Fruit fly (Drosophila melanogaster) whole organism, embryonic: ENCODE data around the gene CG34028.

Source experiments
- Atf3 ChIP-seq: fragments of 200-800 bp; sonication (Bioruptor generic); optimal IDR thresholded peaks from 3 replicates; lab custom pipeline; 2016; ENCODE audit warnings: missing biosample characterization, missing genetic modification characterization
- CG12299 ChIP-seq: fragments of 200-800 bp; sonication (Bioruptor generic); optimal IDR thresholded peaks from 2 replicates; lab custom pipeline; 2018; ENCODE audit warnings: missing biosample characterization, mild to moderate bottlenecking, missing genetic modification characterization
- CG12744 ChIP-seq: fragments of 200-800 bp; sonication (Bioruptor generic); optimal IDR thresholded peaks from 2 replicates; lab custom pipeline; 2016; ENCODE audit warnings: missing biosample characterization, missing genetic modification characterization
- CG13775 ChIP-seq: fragments of 200-800 bp; sonication (Bioruptor generic); optimal IDR thresholded peaks from 3 replicates; lab custom pipeline; 2017; ENCODE audit warnings: missing biosample characterization, mild to moderate bottlenecking, missing genetic modification characterization
- CG14050 ChIP-seq: fragments of 200-800 bp; sonication (Bioruptor generic); IDR thresholded peaks from 3 replicates; pipeline ENCODE4 v1.3.6; 2022; ENCODE audit warnings: missing biosample characterization, missing genetic modification characterization
- CG17385 ChIP-seq: fragments of 200-800 bp; sonication (Bioruptor generic); optimal IDR thresholded peaks from 3 replicates; lab custom pipeline; 2018; ENCODE audit warnings: missing biosample characterization, mild to moderate bottlenecking, missing genetic modification characterization
- CG18262 ChIP-seq: fragments of 200-800 bp; optimal IDR thresholded peaks from 3 replicates; lab custom pipeline; 2019; ENCODE audit warnings: missing biosample characterization, mild to moderate bottlenecking, missing genetic modification characterization, moderate library complexity
- CG30431 ChIP-seq: fragments of 200-800 bp; sonication (Bioruptor generic); optimal IDR thresholded peaks from 2 replicates; lab custom pipeline; 2017; ENCODE audit warnings: missing biosample characterization, missing genetic modification characterization
- CG3847 ChIP-seq: fragments of 200-800 bp; sonication (Bioruptor generic); IDR thresholded peaks from 2 replicates; pipeline ENCODE4 v1.3.6; 2022; ENCODE audit warnings: missing biosample characterization, missing genetic modification characterization
- CG42726 ChIP-seq: fragments of 200-800 bp; sonication (Bioruptor generic); IDR thresholded peaks from 2 replicates; pipeline ENCODE4 v1.3.6; 2022; ENCODE audit warnings: missing biosample characterization, missing genetic modification characterization; ENCODE audit not compliant: partially characterized antibody
- CG4282 ChIP-seq: fragments of 200-800 bp; sonication (Bioruptor generic); optimal IDR thresholded peaks from 2 replicates; lab custom pipeline; 2016; ENCODE audit warnings: missing biosample characterization, missing genetic modification characterization
- CG4404 ChIP-seq: fragments of 200-800 bp; sonication (Bioruptor generic); IDR thresholded peaks from 2 replicates; pipeline ENCODE4 v1.3.6; 2022; ENCODE audit warnings: missing biosample characterization, missing genetic modification characterization
- CG4707 ChIP-seq: fragments of 200-800 bp; sonication (Bioruptor generic); optimal IDR thresholded peaks from 2 replicates; lab custom pipeline; 2018; ENCODE audit warnings: missing biosample characterization, mild to moderate bottlenecking, missing genetic modification characterization, moderate library complexity
- CG7357 ChIP-seq: fragments of 200-800 bp; sonication (Bioruptor generic); IDR thresholded peaks from 3 replicates; pipeline ENCODE4 v1.3.6; 2022; ENCODE audit warnings: missing biosample characterization, missing genetic modification characterization
- CG7372 ChIP-seq: fragments of 200-800 bp; sonication (Bioruptor generic); IDR thresholded peaks from 2 replicates; pipeline ENCODE4 v1.3.6; 2022; ENCODE audit warnings: missing biosample characterization, missing genetic modification characterization
- CG8089 ChIP-seq: fragments of 200-800 bp; sonication (Bioruptor generic); optimal IDR thresholded peaks from 3 replicates; lab custom pipeline; 2016; ENCODE audit warnings: missing biosample characterization, missing genetic modification characterization
- CG8944 ChIP-seq: fragments of 200-800 bp; sonication (Bioruptor generic); optimal IDR thresholded peaks from 3 replicates; lab custom pipeline; 2016; ENCODE audit warnings: missing biosample characterization, missing genetic modification characterization
- Dek ChIP-seq: fragments of 200-800 bp; sonication (Bioruptor generic); optimal IDR thresholded peaks from 3 replicates; lab custom pipeline; 2019; ENCODE audit warnings: missing biosample characterization, mild to moderate bottlenecking, missing genetic modification characterization, moderate library complexity
- Dfd ChIP-seq, 2 experiments: fragments of >200 bp; optimal IDR thresholded peaks; 2 replicates each; lab custom pipeline; 2017; ENCODE audit warnings: missing biosample characterization in 2 of 2, missing genetic modification characterization in 2 of 2
- Ets65A ChIP-seq: fragments of 200-800 bp; sonication (Bioruptor generic); peaks from one replicate; lab custom pipeline; 2016; ENCODE audit warnings: missing biosample characterization, missing genetic modification characterization
- HLHmδ ChIP-seq: fragments of 200-800 bp; sonication (Bioruptor generic); optimal IDR thresholded peaks from 2 replicates; lab custom pipeline; 2018; ENCODE audit warnings: missing biosample characterization, mild to moderate bottlenecking, missing genetic modification characterization, moderate library complexity
- Hmx ChIP-seq: fragments of 200-800 bp; sonication (Bioruptor generic); optimal IDR thresholded peaks from 2 replicates; lab custom pipeline; 2016; ENCODE audit warnings: missing biosample characterization, missing genetic modification characterization
- MESR4 ChIP-seq: fragments of 200-800 bp; sonication (Bioruptor generic); optimal IDR thresholded peaks from 2 replicates; lab custom pipeline; 2018; ENCODE audit warnings: missing biosample characterization, mild to moderate bottlenecking, missing genetic modification characterization, moderate library complexity
- NC2α ChIP-seq: fragments of 200-800 bp; sonication (Bioruptor generic); optimal IDR thresholded peaks from 2 replicates; lab custom pipeline; 2016; ENCODE audit warnings: missing biosample characterization, missing genetic modification characterization
- Nf-YB ChIP-seq: fragments of 200-800 bp; sonication (Bioruptor generic); optimal IDR thresholded peaks from 3 replicates; lab custom pipeline; 2019; ENCODE audit warnings: missing biosample characterization, mild to moderate bottlenecking, missing genetic modification characterization, moderate library complexity
- Spps ChIP-seq: fragments of 200-800 bp; sonication (Bioruptor generic); optimal IDR thresholded peaks from 2 replicates; lab custom pipeline; 2018; ENCODE audit warnings: missing biosample characterization, mild to moderate bottlenecking, missing genetic modification characterization
- TFAM ChIP-seq: fragments of 200-800 bp; sonication (Bioruptor generic); optimal IDR thresholded peaks from 2 replicates; lab custom pipeline; 2017; ENCODE audit warnings: missing biosample characterization, missing genetic modification characterization, inconsistent platforms
- Xrp1 ChIP-seq: fragments of 200-800 bp; sonication (Bioruptor generic); IDR thresholded peaks from 2 replicates; pipeline ENCODE4 v1.3.6; 2022; ENCODE audit warnings: missing biosample characterization, missing genetic modification characterization
- ash1 ChIP-seq: fragments of 200-800 bp; sonication (Bioruptor generic); optimal IDR thresholded peaks from 2 replicates; lab custom pipeline; 2018; ENCODE audit warnings: missing biosample characterization, mild to moderate bottlenecking, missing genetic modification characterization
- bcd ChIP-seq: fragments of 200-800 bp; sonication (Bioruptor generic); optimal IDR thresholded peaks from 2 replicates; lab custom pipeline; 2017; ENCODE audit warnings: missing biosample characterization, mild to moderate bottlenecking, missing genetic modification characterization
- cg ChIP-seq: fragments of 200-800 bp; sonication (Bioruptor generic); optimal IDR thresholded peaks from 3 replicates; lab custom pipeline; 2019; ENCODE audit warnings: missing biosample characterization, mild to moderate bottlenecking, missing genetic modification characterization, moderate library complexity
- chinmo ChIP-seq: fragments of 200-800 bp; sonication (Bioruptor generic); IDR thresholded peaks from 4 replicates; pipeline ENCODE4 v1.3.6; 2022; ENCODE audit warnings: missing biosample characterization, missing genetic modification characterization; ENCODE audit not compliant: partially characterized antibody
- crol ChIP-seq: fragments of 200-800 bp; sonication (Bioruptor generic); IDR thresholded peaks from 2 replicates; pipeline ENCODE4 v1.3.6; 2022; ENCODE audit warnings: missing biosample characterization, missing genetic modification characterization
- dysf ChIP-seq: fragments of 200-800 bp; sonication (Bioruptor generic); IDR thresholded peaks from 3 replicates; pipeline ENCODE4 v1.3.6; 2022; ENCODE audit warnings: missing biosample characterization, missing genetic modification characterization
- en ChIP-seq: fragments of 200-800 bp; sonication (Bioruptor generic); optimal IDR thresholded peaks from 2 replicates; lab custom pipeline; 2016; ENCODE audit warnings: missing biosample characterization, missing genetic modification characterization
- gcm2 ChIP-seq: fragments of 200-800 bp; sonication (Bioruptor generic); optimal IDR thresholded peaks from 2 replicates; lab custom pipeline; 2016; ENCODE audit warnings: missing biosample characterization, missing genetic modification characterization
- gem ChIP-seq: fragments of 200-800 bp; sonication (Bioruptor generic); optimal IDR thresholded peaks from 2 replicates; lab custom pipeline; 2019; ENCODE audit warnings: missing biosample characterization, mild to moderate bottlenecking, missing genetic modification characterization, moderate library complexity
- grau ChIP-seq: fragments of 200-800 bp; optimal IDR thresholded peaks from 3 replicates; lab custom pipeline; 2019; ENCODE audit warnings: missing biosample characterization, mild to moderate bottlenecking, missing genetic modification characterization, moderate library complexity
- hb ChIP-seq: fragments of 200-800 bp; sonication (Bioruptor generic); IDR thresholded peaks from 3 replicates; pipeline ENCODE4 v1.3.6; 2022; ENCODE audit warnings: missing biosample characterization, missing genetic modification characterization; ENCODE audit not compliant: partially characterized antibody
- mld ChIP-seq: fragments of 200-800 bp; sonication (Bioruptor generic); IDR thresholded peaks from 3 replicates; pipeline ENCODE4 v1.3.6; 2022; ENCODE audit warnings: missing biosample characterization, missing genetic modification characterization; ENCODE audit not compliant: partially characterized antibody
- odd ChIP-seq: fragments of 200-800 bp; sonication (Bioruptor generic); optimal IDR thresholded peaks from 2 replicates; lab custom pipeline; 2017; ENCODE audit warnings: missing biosample characterization, mild to moderate bottlenecking, missing genetic modification characterization
- onecut ChIP-seq: fragments of 200-800 bp; sonication (Bioruptor generic); IDR thresholded peaks from 2 replicates; pipeline ENCODE4 v1.3.6; 2022; ENCODE audit warnings: missing biosample characterization, missing genetic modification characterization
- otp ChIP-seq: fragments of 200-800 bp; sonication (Bioruptor generic); IDR thresholded peaks from 3 replicates; pipeline ENCODE4, ENCODE4 v1.3.6; 2022; ENCODE audit warnings: missing biosample characterization, missing genetic modification characterization
- pho ChIP-seq: fragments of 200-800 bp; sonication (Bioruptor generic); optimal IDR thresholded peaks from 2 replicates; lab custom pipeline; 2016; ENCODE audit warnings: missing biosample characterization, missing genetic modification characterization
- phol ChIP-seq: fragments of 200-800 bp; sonication (Bioruptor generic); optimal IDR thresholded peaks from 3 replicates; lab custom pipeline; 2018; ENCODE audit warnings: missing biosample characterization, mild to moderate bottlenecking, missing genetic modification characterization, moderate library complexity
- pnt ChIP-seq: fragments of 200-800 bp; sonication (Bioruptor generic); optimal IDR thresholded peaks from 3 replicates; lab custom pipeline; 2016; ENCODE audit warnings: missing biosample characterization, missing genetic modification characterization
- rib ChIP-seq: fragments of 200-800 bp; sonication (Bioruptor generic); IDR thresholded peaks from 2 replicates; pipeline ENCODE4 v1.3.6; 2022; ENCODE audit warnings: missing biosample characterization, missing genetic modification characterization
- tio ChIP-seq: fragments of 200-800 bp; sonication (Bioruptor generic); optimal IDR thresholded peaks from 2 replicates; lab custom pipeline; 2017; ENCODE audit warnings: missing biosample characterization, missing genetic modification characterization, inconsistent platforms
- tll ChIP-seq, 2 experiments: fragments of 200-800 bp in 1 of 2; fragments of >200 bp in 1 of 2; sonication (Bioruptor generic) in 1 of 2; optimal IDR thresholded peaks; 2 replicates each; lab custom pipeline; 2017 to 2019; ENCODE audit warnings: missing biosample characterization in 2 of 2, missing genetic modification characterization in 2 of 2, mild to moderate bottlenecking in 1 of 2, moderate library complexity in 1 of 2
- toy ChIP-seq: fragments of 200-800 bp; sonication (Bioruptor generic); IDR thresholded peaks from 2 replicates; pipeline ENCODE4 v1.3.6; 2022; ENCODE audit warnings: missing biosample characterization, missing genetic modification characterization
- tup ChIP-seq: fragments of 200-800 bp; sonication (Bioruptor generic); optimal IDR thresholded peaks from 2 replicates; lab custom pipeline; 2016; ENCODE audit warnings: missing biosample characterization, mild to moderate bottlenecking, missing genetic modification characterization, moderate library complexity
- z ChIP-seq: fragments of 200-800 bp; sonication (Bioruptor generic); IDR thresholded peaks from 3 replicates; pipeline ENCODE4 v1.3.6; 2022; ENCODE audit warnings: missing biosample characterization, missing genetic modification characterization

Gene CG34028

DNA sequence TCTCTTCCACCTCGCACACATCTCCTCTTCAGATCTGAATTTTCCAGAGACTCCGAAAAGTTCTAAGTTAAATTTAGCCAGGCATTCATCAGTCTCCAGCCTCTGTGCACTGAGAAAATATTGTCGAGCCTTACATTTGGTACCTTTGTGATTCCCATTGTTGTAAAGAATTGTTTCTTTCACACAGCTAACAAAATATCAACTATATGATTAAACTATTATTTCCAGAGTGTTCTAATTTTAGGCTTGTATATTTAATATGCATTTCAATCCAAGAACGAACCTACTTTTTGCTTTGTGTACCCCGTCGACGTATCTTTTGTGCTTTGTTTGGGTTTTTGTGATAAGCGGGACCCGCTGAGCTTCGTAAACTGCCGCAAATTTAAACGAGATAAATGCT is 17.2 kb upstream of the CG34028 start (continued):
- TF ChIP-seq ash1 (GFP tag; lab: Kevin White, UChicago) (no peak), dysf (GFP tag; lab: Robert Waterston, UW) (no peak), grau (tag; lab: Kevin White, UChicago) (peak; percentile 8), CG12299 (tag; lab: Kevin White, UChicago) (no peak), CG42726 (GFP tag; lab: Robert Waterston, UW) (no peak), bcd (GFP tag; lab: Kevin White, UChicago) (no peak), CG3847 (GFP tag; lab: Robert Waterston, UW) (no peak), HLHmδ (no peak), CG7357 (GFP tag; lab: Robert Waterston, UW) (no peak), Dfd (GFP tag; optimal IDR thresholded peaks at IDR 0.05; lab: Kevin White, UChicago) (no peak), CG4707 (GFP tag; lab: Kevin White, UChicago) (no peak), mld (GFP tag; lab: Robert Waterston, UW) (no peak), hb (GFP tag; lab: Robert Waterston, UW) (no peak), chinmo (no peak), CG30431 (GFP tag; lab: Kevin White, UChicago) (no peak), rib (GFP tag; lab: Robert Waterston, UW) (no peak), Nf-YB (GFP tag; lab: Kevin White, UChicago) (no peak), pnt (no peak), CG8944 (GFP tag; lab: Kevin White, UChicago) (no peak), CG17385 (GFP tag; lab: Kevin White, UChicago) (no peak), odd (no peak), Dek (tag; lab: Kevin White, UChicago) (no peak), z (GFP tag; lab: Robert Waterston, UW) (no peak), CG4282 (no peak), gem (tag; lab: Kevin White, UChicago) (peak; percentile 45), cg (GFP tag; lab: Kevin White, UChicago) (no peak), phol (tag; lab: Kevin White, UChicago) (peak; percentile 34), CG7372 (GFP tag; lab: Robert Waterston, UW) (no peak), NC2α (GFP tag; lab: Kevin White, UChicago) (no peak), pho (GFP tag; lab: Kevin White, UChicago) (no peak), tll (GFP tag; optimal IDR thresholded peaks at IDR 0.05; lab: Kevin White, UChicago) (no peak), tio (GFP tag; lab: Kevin White, UChicago) (no peak), Xrp1 (GFP tag; lab: Robert Waterston, UW) (peak; percentile 28; the same call in 1 of the 2 replicates), onecut (no peak), toy (GFP tag; lab: Robert Waterston, UW) (no peak), CG4404 (GFP tag; lab: Robert Waterston, UW) (no peak), Atf3 (GFP tag; lab: Kevin White, UChicago) (no peak), MESR4 (GFP tag; lab: Kevin White, UChicago) (no peak), gcm2 (GFP tag; lab: Kevin White, UChicago) (no peak), Hmx (GFP tag; lab: Kevin White, UChicago) (no peak), otp (GFP tag; lab: Robert Waterston, UW) (no peak), en (GFP tag; lab: Kevin White, UChicago) (no peak), tup (GFP tag; lab: Kevin White, UChicago) (no peak), CG14050 (GFP tag; lab: Robert Waterston, UW) (no peak), crol (GFP tag; lab: Robert Waterston, UW) (no peak), CG18262 (tag; lab: Kevin White, UChicago) (peak; percentile 37), CG12744 (no peak), CG8089 (GFP tag; lab: Kevin White, UChicago) (no peak), TFAM (GFP tag; lab: Kevin White, UChicago) (no peak), CG13775 (GFP tag; lab: Kevin White, UChicago) (no peak), Spps (tag; lab: Kevin White, UChicago) (no peak), Ets65A (peak; percentile 19)
